Worm (Caenorhabditis elegans): Measurements from ENCODE around the gene ZC239.22.

DNA sequence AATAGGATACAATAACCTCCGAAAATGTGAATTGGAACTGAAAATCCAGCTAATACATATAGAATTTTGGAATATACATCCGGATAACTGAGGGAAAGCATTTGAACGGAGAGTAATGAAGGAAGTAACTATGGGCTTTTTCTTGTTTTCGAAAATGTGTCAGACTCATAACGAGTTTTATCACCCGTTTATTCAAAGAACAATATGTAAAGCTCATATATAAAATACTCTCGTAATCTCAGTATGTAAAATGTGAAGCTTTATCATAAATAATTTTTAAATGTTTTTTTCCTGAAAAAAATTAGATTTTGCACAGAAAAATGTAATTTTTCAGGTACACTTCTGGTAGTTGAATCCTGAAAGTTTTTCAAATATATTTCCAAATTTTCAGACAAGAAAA, 9.8 kb upstream of the ZC239.22 start, which contains the start of gene srh-297:
- TF ChIP-seq F13H6.1 (tag; optimal IDR thresholded peaks at IDR 0.05) (no peak), nhr-77 (tag; optimal IDR thresholded peaks at IDR 0.05) (no peak), R02D3.7 (tag; optimal IDR thresholded peaks at IDR 0.05) (no peak), nhr-12 (tag; optimal IDR thresholded peaks at IDR 0.05) (no peak)
